Fruit fly (Drosophila melanogaster): ENCODE results near the gene NimC3.

- TF ChIP-seq foxo (GFP tag; optimal IDR thresholded peaks at IDR 0.05) (no peak), h (GFP tag; optimal IDR thresholded peaks at IDR 0.05) (no peak), Myc (optimal IDR thresholded peaks at IDR 0.05) (no peak), dsf (GFP tag; optimal IDR thresholded peaks at IDR 0.05; ENCODE audit: borderline replicate concordance) (no peak), jim (GFP tag; optimal IDR thresholded peaks at IDR 0.05) (no peak), psq (GFP tag; optimal IDR thresholded peaks at IDR 0.05) (no peak), lola (GFP tag; optimal IDR thresholded peaks at IDR 0.05) (no peak), CG9705 (GFP tag; optimal IDR thresholded peaks at IDR 0.05) (no peak), OdsH (GFP tag; optimal IDR thresholded peaks at IDR 0.05) (no peak), CG32264 (GFP tag; optimal IDR thresholded peaks at IDR 0.05) (no peak), fru (GFP tag; optimal IDR thresholded peaks at IDR 0.05) (no peak), pan (optimal IDR thresholded peaks at IDR 0.05) (no peak), Dif (GFP tag; optimal IDR thresholded peaks at IDR 0.05; ENCODE audit: partially characterized antibody) (no peak), Vsx2 (GFP tag; optimal IDR thresholded peaks at IDR 0.05; ENCODE audit: partially characterized antibody) (no peak)
Observed at dm6 chr2L:14012304-14013054, 7.5 kb downstream of the NimC3 start, which contains the start of gene bgm.

Measured in whole organism, wandering third instar larva.